Worm (Caenorhabditis elegans) whole organism, mixed stage, embryonic: ENCODE results near the gene dct-17.

Source experiments
- M03D4.4 ChIP-seq: sonication (generic microtip); optimal IDR thresholded peaks from 2 replicates; lab custom pipeline; 2017; ENCODE audit warnings: mild to moderate bottlenecking, missing genetic modification characterization, missing compliant biosample characterization
- bed-3 ChIP-seq: fragments of 200-800 bp; sonication (Bioruptor generic); optimal IDR thresholded peaks from 3 replicates; lab custom pipeline; 2018; ENCODE audit warnings: mild to moderate bottlenecking, missing genetic modification characterization, moderate library complexity, missing compliant biosample characterization
- blmp-1 ChIP-seq: fragments of 150-350 bp; optimal IDR thresholded peaks from 2 replicates; lab custom pipeline; 2014; ENCODE audit warnings: missing biosample characterization, missing genetic modification characterization
- ceh-39 ChIP-seq: fragments of 150-350 bp; optimal IDR thresholded peaks from 2 replicates; lab custom pipeline; 2014; ENCODE audit warnings: missing biosample characterization, missing genetic modification characterization
- ceh-43 ChIP-seq: fragments of 200-800 bp; sonication (Bioruptor generic); optimal IDR thresholded peaks from 2 replicates; lab custom pipeline; 2018; ENCODE audit warnings: mild to moderate bottlenecking, missing genetic modification characterization, moderate library complexity, missing compliant biosample characterization
- ceh-83 ChIP-seq: fragments of 200-800 bp; sonication (Bioruptor generic); optimal IDR thresholded peaks from 2 replicates; lab custom pipeline; 2018; ENCODE audit warnings: mild to moderate bottlenecking, missing genetic modification characterization, missing compliant biosample characterization
- ces-1 ChIP-seq: fragments of 150-350 bp; optimal IDR thresholded peaks from 2 replicates; lab custom pipeline; 2014; ENCODE audit warnings: missing biosample characterization, missing genetic modification reagents, missing genetic modification characterization
- cnd-1 ChIP-seq: fragments of 200-800 bp; sonication (Bioruptor generic); optimal IDR thresholded peaks from 2 replicates; lab custom pipeline; 2018; ENCODE audit warnings: mild to moderate bottlenecking, missing genetic modification characterization, missing compliant biosample characterization
- drap-1 ChIP-seq: fragments of 200-800 bp; sonication (Bioruptor generic); optimal IDR thresholded peaks from 3 replicates; lab custom pipeline; 2018; ENCODE audit warnings: mild to moderate bottlenecking, missing genetic modification characterization, missing compliant biosample characterization
- elt-1 ChIP-seq: sonication (generic microtip); optimal IDR thresholded peaks from 2 replicates; lab custom pipeline; 2017; ENCODE audit warnings: missing genetic modification characterization, mild to moderate bottlenecking, missing compliant biosample characterization, antibody characterized with exemption, moderate library complexity, borderline replicate concordance; ENCODE audit not compliant: insufficient read depth
- elt-3 ChIP-seq: fragments of 150-350 bp; optimal IDR thresholded peaks from 2 replicates; lab custom pipeline; 2014; ENCODE audit warnings: missing biosample characterization, missing genetic modification characterization
- flh-1 ChIP-seq: fragments of 200-800 bp; sonication (Bioruptor generic); optimal IDR thresholded peaks from 2 replicates; lab custom pipeline; 2018; ENCODE audit warnings: mild to moderate bottlenecking, missing genetic modification characterization, moderate library complexity, missing compliant biosample characterization
- ham-2 ChIP-seq: fragments of 200-800 bp; sonication (Bioruptor generic); optimal IDR thresholded peaks from 2 replicates; lab custom pipeline; 2018; ENCODE audit warnings: mild to moderate bottlenecking, missing genetic modification characterization, missing compliant biosample characterization
- hlh-1 ChIP-seq: fragments of 150-350 bp; optimal IDR thresholded peaks from 2 replicates; lab custom pipeline; 2014; ENCODE audit warnings: missing biosample characterization, missing genetic modification reagents, missing genetic modification characterization
- lin-13 ChIP-seq: fragments of 150-350 bp; optimal IDR thresholded peaks from 2 replicates; lab custom pipeline; 2014; ENCODE audit warnings: missing biosample characterization, missing genetic modification characterization
- lin-32 ChIP-seq: fragments of 200-800 bp; sonication (Bioruptor generic); optimal IDR thresholded peaks from 2 replicates; lab custom pipeline; 2018; ENCODE audit warnings: mild to moderate bottlenecking, missing genetic modification characterization, missing compliant biosample characterization
- lsy-2 ChIP-seq: fragments of 150-350 bp; optimal IDR thresholded peaks from 2 replicates; lab custom pipeline; 2014; ENCODE audit warnings: missing biosample characterization, missing genetic modification characterization
- mab-5 ChIP-seq: fragments of 150-350 bp; optimal IDR thresholded peaks from 2 replicates; lab custom pipeline; 2014; ENCODE audit warnings: missing biosample characterization, missing genetic modification characterization
- mep-1 ChIP-seq: fragments of 150-350 bp; optimal IDR thresholded peaks from 2 replicates; lab custom pipeline; 2017; ENCODE audit warnings: missing biosample characterization, missing genetic modification reagents, missing genetic modification characterization, inconsistent platforms
- mls-2 ChIP-seq: sonication (generic microtip); optimal IDR thresholded peaks from 2 replicates; lab custom pipeline; 2016; ENCODE audit warnings: mild to moderate bottlenecking, missing genetic modification characterization, moderate library complexity, missing compliant biosample characterization
- nhr-12 ChIP-seq: fragments of 150-350 bp; optimal IDR thresholded peaks from 2 replicates; lab custom pipeline; 2014; ENCODE audit warnings: missing biosample characterization, missing genetic modification characterization
- nhr-2 ChIP-seq: fragments of 150-350 bp; optimal IDR thresholded peaks from 2 replicates; lab custom pipeline; 2014; ENCODE audit warnings: missing biosample characterization, missing genetic modification characterization
- nhr-237 ChIP-seq: fragments of 150-350 bp; optimal IDR thresholded peaks from 2 replicates; lab custom pipeline; 2014; ENCODE audit warnings: missing biosample characterization, missing genetic modification characterization
- nhr-28 ChIP-seq: fragments of 150-350 bp; optimal IDR thresholded peaks from 2 replicates; lab custom pipeline; 2014; ENCODE audit warnings: missing biosample characterization, missing genetic modification characterization
- nhr-76 ChIP-seq: sonication (generic microtip); optimal IDR thresholded peaks from 2 replicates; lab custom pipeline; 2017; ENCODE audit warnings: missing biosample characterization, missing genetic modification characterization
- pha-4 ChIP-seq: fragments of 150-350 bp; optimal IDR thresholded peaks from 2 replicates; lab custom pipeline; 2018; ENCODE audit warnings: missing biosample characterization, missing genetic modification reagents, missing genetic modification characterization
- sem-2 ChIP-seq: fragments of 200-800 bp; sonication (Bioruptor generic); optimal IDR thresholded peaks from 2 replicates; lab custom pipeline; 2018; ENCODE audit warnings: mild to moderate bottlenecking, missing genetic modification characterization, missing compliant biosample characterization
- snpc-4 ChIP-seq: fragments of 150-350 bp; optimal IDR thresholded peaks from 2 replicates; lab custom pipeline; 2014; ENCODE audit warnings: missing biosample characterization, missing genetic modification characterization
- sptf-1 ChIP-seq: sonication (generic microtip); optimal IDR thresholded peaks from 2 replicates; lab custom pipeline; 2017; ENCODE audit warnings: mild to moderate bottlenecking, missing genetic modification characterization, moderate library complexity, missing compliant biosample characterization
- tbx-8 ChIP-seq: fragments of 200-800 bp; sonication (Bioruptor generic); optimal IDR thresholded peaks from 2 replicates; lab custom pipeline; 2018; ENCODE audit warnings: mild to moderate bottlenecking, missing genetic modification characterization, moderate library complexity, missing compliant biosample characterization
- unc-120 ChIP-seq: sonication (generic microtip); optimal IDR thresholded peaks from 2 replicates; lab custom pipeline; 2017; ENCODE audit warnings: missing genetic modification characterization, missing compliant biosample characterization; ENCODE audit not compliant: poor library complexity, severe bottlenecking
- unc-39 ChIP-seq: fragments of 150-350 bp; optimal IDR thresholded peaks from 2 replicates; lab custom pipeline; 2014; ENCODE audit warnings: missing biosample characterization, missing genetic modification characterization
- unc-62 ChIP-seq: fragments of 150-350 bp; optimal IDR thresholded peaks from 2 replicates; lab custom pipeline; 2014; ENCODE audit warnings: missing biosample characterization, missing genetic modification reagents, missing genetic modification characterization
- zip-8 ChIP-seq: fragments of 150-350 bp; optimal IDR thresholded peaks from 2 replicates; lab custom pipeline; 2014; ENCODE audit warnings: missing biosample characterization, missing genetic modification characterization
- ztf-11 ChIP-seq: fragments of 150-350 bp; optimal IDR thresholded peaks from 2 replicates; lab custom pipeline; 2014; ENCODE audit warnings: missing biosample characterization, missing genetic modification characterization

Gene dct-17

ce11 chrV:13715223-13715686, 15.3 kb downstream of the dct-17 start, which contains the start of gene zipt-9:
Gene zipt-9 (minus strand): TSS chrV:13715273.
- no peak for TF ChIP-seq ces-1 (GFP tag; lab: Kevin White, UChicago)
- no peak for TF ChIP-seq ceh-43 (GFP tag; lab: Kevin White, UChicago)
- TF ChIP-seq nhr-76 (tag; lab: Kevin White, UChicago), result no peak
- no peak for TF ChIP-seq ztf-11 (tag; lab: Kevin White, UChicago)
- peak; percentile 35 for TF ChIP-seq drap-1 (GFP tag; lab: Kevin White, UChicago)
- no peak for TF ChIP-seq ceh-83 (GFP tag; lab: Kevin White, UChicago)
- peak; percentile 79 for TF ChIP-seq sptf-1 (tag; lab: Kevin White, UChicago)
- no peak for TF ChIP-seq unc-39
- peak; percentile 54 for TF ChIP-seq cnd-1 (tag; lab: Kevin White, UChicago)
- no peak for TF ChIP-seq nhr-12 (tag; lab: Kevin White, UChicago)
- TF ChIP-seq nhr-2 (tag; lab: Kevin White, UChicago), result no peak
- peak; percentile 42 for TF ChIP-seq M03D4.4 (tag; lab: Kevin White, UChicago)
- peak; percentile 9 for TF ChIP-seq sem-2 (GFP tag; lab: Kevin White, UChicago)
- no peak for TF ChIP-seq mls-2 (tag; lab: Kevin White, UChicago)
- no peak for TF ChIP-seq unc-120 (tag; lab: Kevin White, UChicago)
- no peak for TF ChIP-seq flh-1
- no peak for TF ChIP-seq ham-2 (GFP tag; lab: Kevin White, UChicago)
- peak; percentile 20 for TF ChIP-seq lin-32
- no peak for TF ChIP-seq nhr-28 (tag; lab: Kevin White, UChicago)
- peak; percentile 68 for TF ChIP-seq lsy-2 (tag; lab: Kevin White, UChicago)
- peak; percentile 83 for TF ChIP-seq mep-1 (tag; lab: Kevin White, UChicago)
- peak; percentile 46 for TF ChIP-seq blmp-1 (tag; lab: Kevin White, UChicago)
- no peak for TF ChIP-seq mab-5 (tag; lab: Kevin White, UChicago)
- TF ChIP-seq snpc-4 (tag; lab: Kevin White, UChicago), result no peak
- peak; percentile 6 for TF ChIP-seq elt-1 (tag; lab: Kevin White, UChicago)
- TF ChIP-seq hlh-1 (tag; lab: Kevin White, UChicago), result no peak
- peak; percentile 42 for TF ChIP-seq pha-4 (tag; lab: Kevin White, UChicago)
- TF ChIP-seq unc-62 (GFP tag; lab: Kevin White, UChicago), result no peak
- no peak for TF ChIP-seq elt-3 (tag; lab: Kevin White, UChicago)
- peak; percentile 64 for TF ChIP-seq lin-13 (tag; lab: Kevin White, UChicago)
- no peak for TF ChIP-seq bed-3 (GFP tag; lab: Kevin White, UChicago)
- no peak for TF ChIP-seq tbx-8 (GFP tag; lab: Kevin White, UChicago)
- peak; percentile 9 for TF ChIP-seq ceh-39 (tag; lab: Kevin White, UChicago)
- TF ChIP-seq zip-8 (tag; lab: Kevin White, UChicago), result no peak
- TF ChIP-seq nhr-237 (tag; lab: Kevin White, UChicago), result peak; percentile 66

ce11 chrV:13711060-13711459, 19.5 kb downstream of the dct-17 start, which contains the start of gene srx-96:
Gene srx-96 (plus strand): TSS chrV:13711360.
- TF ChIP-seq flh-1, result no peak
- no peak for TF ChIP-seq ham-2 (GFP tag; lab: Kevin White, UChicago)
- no peak for TF ChIP-seq lsy-2 (tag; lab: Kevin White, UChicago)
- TF ChIP-seq blmp-1 (tag; lab: Kevin White, UChicago), result no peak
- no peak for TF ChIP-seq nhr-28 (tag; lab: Kevin White, UChicago)
- no peak for TF ChIP-seq tbx-8 (GFP tag; lab: Kevin White, UChicago)
- no peak for TF ChIP-seq mab-5 (tag; lab: Kevin White, UChicago)
- TF ChIP-seq cnd-1 (tag; lab: Kevin White, UChicago), result no peak
- no peak for TF ChIP-seq lin-13 (tag; lab: Kevin White, UChicago)
- no peak for TF ChIP-seq zip-8 (tag; lab: Kevin White, UChicago)
- TF ChIP-seq nhr-2 (tag; lab: Kevin White, UChicago), result no peak
- no peak for TF ChIP-seq drap-1 (GFP tag; lab: Kevin White, UChicago)
- TF ChIP-seq snpc-4 (tag; lab: Kevin White, UChicago), result no peak

- TF ChIP-seq ces-1 (GFP tag; lab: Kevin White, UChicago) (peak; percentile 79), sptf-1 (tag; lab: Kevin White, UChicago) (no peak)
Measured at ce11 chrV:13707295-13707694, 23.3 kb downstream of the dct-17 start, which contains the start of gene hlh-34. Gene hlh-34 (minus strand): TSS chrV:13707395.
